Fruit fly (Drosophila melanogaster) whole organism, embryonic: Measurements from ENCODE around the gene Tsc1.
A peak's percentile ranks its signal among the peaks of the same experiment; 100 is the strongest.

ENCODE experiments used
- CG10431 ChIP-seq: fragments of 200-800 bp; sonication (Bioruptor generic); optimal IDR thresholded peaks from 3 replicates; lab custom pipeline; 2018; ENCODE audit warnings: missing biosample characterization, mild to moderate bottlenecking, missing genetic modification characterization
- CG10543 ChIP-seq: fragments of 200-800 bp; sonication (Bioruptor generic); optimal IDR thresholded peaks from 3 replicates; lab custom pipeline; 2017; ENCODE audit warnings: missing biosample characterization, mild to moderate bottlenecking, missing genetic modification characterization, moderate library complexity
- CG11560 ChIP-seq: fragments of 200-800 bp; sonication (Bioruptor generic); IDR thresholded peaks from 3 replicates; pipeline ENCODE4 v1.3.6; 2022; ENCODE audit warnings: missing biosample characterization, missing genetic modification characterization
- CG11723 ChIP-seq: fragments of 200-800 bp; sonication (Bioruptor generic); optimal IDR thresholded peaks from 2 replicates; lab custom pipeline; 2017; ENCODE audit warnings: missing biosample characterization, mild to moderate bottlenecking, missing genetic modification characterization
- CG12104 ChIP-seq: fragments of 200-800 bp; sonication (Bioruptor generic); optimal IDR thresholded peaks from 3 replicates; lab custom pipeline; 2016; ENCODE audit warnings: missing biosample characterization, missing genetic modification characterization
- CG12299 ChIP-seq: fragments of 200-800 bp; sonication (Bioruptor generic); optimal IDR thresholded peaks from 2 replicates; lab custom pipeline; 2018; ENCODE audit warnings: missing biosample characterization, mild to moderate bottlenecking, missing genetic modification characterization
- CG17359 ChIP-seq: fragments of 200-800 bp; sonication (Bioruptor generic); optimal IDR thresholded peaks from 3 replicates; lab custom pipeline; 2018; ENCODE audit warnings: missing biosample characterization, mild to moderate bottlenecking, missing genetic modification characterization, moderate library complexity
- CG18011 ChIP-seq: fragments of 200-800 bp; sonication (Bioruptor generic); optimal IDR thresholded peaks from 2 replicates; lab custom pipeline; 2017; ENCODE audit warnings: missing biosample characterization, missing genetic modification characterization, mild to moderate bottlenecking, moderate library complexity, missing genotype
- CG18476 ChIP-seq: fragments of 200-800 bp; sonication (Bioruptor generic); optimal IDR thresholded peaks from 2 replicates; lab custom pipeline; 2016; ENCODE audit warnings: missing biosample characterization, mild to moderate bottlenecking, missing genetic modification characterization
- CG2889 ChIP-seq: fragments of 200-800 bp; sonication (Bioruptor generic); IDR thresholded peaks from 3 replicates; pipeline ENCODE4 v1.3.6; 2022; ENCODE audit warnings: missing biosample characterization, missing genetic modification characterization
- CG31388 ChIP-seq: fragments of 200-800 bp; sonication (Bioruptor generic); optimal IDR thresholded peaks from 2 replicates; lab custom pipeline; 2016; ENCODE audit warnings: missing biosample characterization, missing genetic modification characterization
- CG34422 ChIP-seq: fragments of 200-800 bp; sonication (Bioruptor generic); IDR thresholded peaks from 3 replicates; pipeline ENCODE4 v1.3.6; 2022; ENCODE audit warnings: missing biosample characterization, missing genetic modification characterization
- CG3995 ChIP-seq: fragments of 200-800 bp; sonication (Bioruptor generic); optimal IDR thresholded peaks from 3 replicates; lab custom pipeline; 2016; ENCODE audit warnings: missing biosample characterization, missing genetic modification characterization
- CG4282 ChIP-seq: fragments of 200-800 bp; sonication (Bioruptor generic); optimal IDR thresholded peaks from 2 replicates; lab custom pipeline; 2016; ENCODE audit warnings: missing biosample characterization, missing genetic modification characterization
- CG5953 ChIP-seq: fragments of 200-800 bp; sonication (Bioruptor generic); IDR thresholded peaks from 2 replicates; pipeline ENCODE4 v1.3.6; 2022; ENCODE audit warnings: missing biosample characterization, missing genetic modification characterization
- CHES-1-like ChIP-seq: fragments of 200-800 bp; sonication (Bioruptor generic); optimal IDR thresholded peaks from 2 replicates; lab custom pipeline; 2016; ENCODE audit warnings: missing biosample characterization, missing genetic modification characterization
- Camta ChIP-seq: fragments of 200-800 bp; sonication (Bioruptor generic); optimal IDR thresholded peaks from 2 replicates; lab custom pipeline; 2016; ENCODE audit warnings: missing biosample characterization, missing genetic modification characterization
- Fer2 ChIP-seq: fragments of 200-800 bp; sonication (Bioruptor generic); optimal IDR thresholded peaks from 2 replicates; lab custom pipeline; 2018; ENCODE audit warnings: missing biosample characterization, mild to moderate bottlenecking, missing genetic modification characterization, moderate library complexity
- Gug ChIP-seq: fragments of 200-800 bp; sonication (Bioruptor generic); IDR thresholded peaks from 4 replicates; pipeline ENCODE4 v1.3.6; 2022; ENCODE audit warnings: missing biosample characterization, missing genetic modification characterization
- Hey ChIP-seq: fragments of 200-800 bp; sonication (Bioruptor generic); optimal IDR thresholded peaks from 3 replicates; lab custom pipeline; 2018; ENCODE audit warnings: missing biosample characterization, mild to moderate bottlenecking, missing genetic modification characterization
- Hr51 ChIP-seq, 2 experiments: fragments of 200-800 bp; sonication (Bioruptor generic); optimal IDR thresholded peaks; 2 replicates in 1 of 2; 3 replicates in 1 of 2; lab custom pipeline; 2016 to 2018; ENCODE audit warnings: missing biosample characterization in 2 of 2, missing genetic modification characterization in 2 of 2, mild to moderate bottlenecking in 1 of 2, moderate library complexity in 1 of 2
- Lim3 ChIP-seq: fragments of 200-800 bp; sonication (Bioruptor generic); IDR thresholded peaks from 2 replicates; pipeline ENCODE4 v1.3.6; 2022; ENCODE audit warnings: missing biosample characterization, missing genetic modification characterization
- Lpt ChIP-seq: fragments of >200 bp; optimal IDR thresholded peaks from 2 replicates; lab custom pipeline; 2018; ENCODE audit warnings: missing biosample characterization, missing genetic modification characterization
- Rx ChIP-seq: fragments of 200-800 bp; sonication (Bioruptor generic); IDR thresholded peaks from 2 replicates; pipeline ENCODE4 v1.3.6; 2022; ENCODE audit warnings: missing biosample characterization, missing genetic modification characterization
- Sry-β ChIP-seq: fragments of 200-800 bp; sonication (Bioruptor generic); optimal IDR thresholded peaks from 2 replicates; lab custom pipeline; 2018; ENCODE audit warnings: missing biosample characterization, mild to moderate bottlenecking, missing genetic modification characterization, moderate library complexity
- Ssrp ChIP-seq: fragments of 200-800 bp; sonication (Bioruptor generic); optimal IDR thresholded peaks from 2 replicates; lab custom pipeline; 2018; ENCODE audit warnings: missing biosample characterization, mild to moderate bottlenecking, missing genetic modification characterization, moderate library complexity
- Usf ChIP-seq: fragments of 200-800 bp; sonication (Bioruptor generic); optimal IDR thresholded peaks from 2 replicates; lab custom pipeline; 2017; ENCODE audit warnings: missing genotype, missing biosample characterization, missing genetic modification characterization
- ase ChIP-seq: fragments of 200-800 bp; sonication (Bioruptor generic); IDR thresholded peaks from 3 replicates; pipeline ENCODE4 v1.3.6; 2022; ENCODE audit warnings: missing biosample characterization, missing genetic modification characterization
- bbx ChIP-seq: fragments of 200-800 bp; sonication (Bioruptor generic); IDR thresholded peaks from 2 replicates; pipeline ENCODE4 v1.3.6; 2022; ENCODE audit warnings: missing biosample characterization, missing genetic modification characterization; ENCODE audit not compliant: partially characterized antibody
- br ChIP-seq: fragments of >200 bp; optimal IDR thresholded peaks from 2 replicates; lab custom pipeline; 2017
- crp ChIP-seq, 2 experiments: fragments of 200-800 bp; sonication (Bioruptor generic); optimal IDR thresholded peaks; 2 replicates in 1 of 2; 3 replicates in 1 of 2; lab custom pipeline; 2017; ENCODE audit warnings: missing biosample characterization in 2 of 2, missing genetic modification characterization in 2 of 2, mild to moderate bottlenecking in 1 of 2, moderate library complexity in 1 of 2
- da ChIP-seq: fragments of 200-800 bp; sonication (Bioruptor generic); optimal IDR thresholded peaks from 2 replicates; lab custom pipeline; 2016; ENCODE audit warnings: missing biosample characterization, missing genetic modification characterization
- dm ChIP-seq: fragments of 200-800 bp; sonication (Bioruptor generic); optimal IDR thresholded peaks from 3 replicates; lab custom pipeline; 2016; ENCODE audit warnings: missing biosample characterization, missing genetic modification characterization
- ftz-f1 ChIP-seq: fragments of 200-800 bp; sonication (Bioruptor generic); optimal IDR thresholded peaks from 2 replicates; lab custom pipeline; 2016; ENCODE audit warnings: missing biosample characterization, missing genetic modification characterization
- ham ChIP-seq: fragments of 200-800 bp; sonication (Bioruptor generic); IDR thresholded peaks from 2 replicates; pipeline ENCODE4 v1.3.6; 2022; ENCODE audit warnings: missing biosample characterization, missing genetic modification characterization
- her ChIP-seq: fragments of 200-800 bp; sonication (Bioruptor generic); optimal IDR thresholded peaks from 2 replicates; lab custom pipeline; 2016; ENCODE audit warnings: missing biosample characterization, missing genetic modification characterization
- kay ChIP-seq: fragments of 200-800 bp; sonication (Bioruptor generic); optimal IDR thresholded peaks from 2 replicates; lab custom pipeline; 2016; ENCODE audit warnings: missing biosample characterization, missing genetic modification characterization
- ken ChIP-seq: fragments of 200-800 bp; sonication (Bioruptor generic); IDR thresholded peaks from 3 replicates; pipeline ENCODE4 v1.3.6; 2022; ENCODE audit warnings: missing biosample characterization, missing genetic modification characterization
- maf-S ChIP-seq: fragments of 200-800 bp; sonication (Bioruptor generic); optimal IDR thresholded peaks from 2 replicates; lab custom pipeline; 2016; ENCODE audit warnings: missing biosample characterization, missing genetic modification characterization
- mld ChIP-seq: fragments of 200-800 bp; sonication (Bioruptor generic); IDR thresholded peaks from 3 replicates; pipeline ENCODE4 v1.3.6; 2022; ENCODE audit warnings: missing biosample characterization, missing genetic modification characterization; ENCODE audit not compliant: partially characterized antibody
- nerfin-1 ChIP-seq: fragments of 200-800 bp; sonication (Bioruptor generic); optimal IDR thresholded peaks from 3 replicates; lab custom pipeline; 2019; ENCODE audit warnings: missing biosample characterization, mild to moderate bottlenecking, missing genetic modification characterization, moderate library complexity
- nerfin-2 ChIP-seq: fragments of 200-800 bp; sonication (Bioruptor generic); IDR thresholded peaks from 2 replicates; pipeline ENCODE4 v1.3.6; 2022; ENCODE audit warnings: missing biosample characterization, missing genetic modification characterization; ENCODE audit not compliant: partially characterized antibody
- p53 ChIP-seq: fragments of 200-800 bp; sonication (Bioruptor generic); optimal IDR thresholded peaks from 2 replicates; lab custom pipeline; 2016; ENCODE audit warnings: missing biosample characterization, missing genetic modification characterization
- prd ChIP-seq, 3 experiments: fragments of >200 bp in 2 of 3; fragments of 200-800 bp in 1 of 3; sonication (Bioruptor generic) in 1 of 3; optimal IDR thresholded peaks in 2 of 3; IDR thresholded peaks in 1 of 3; 2 replicates in 2 of 3; 3 replicates in 1 of 3; pipeline versions ENCODE4 v1.3.6 to Lab custom; 2017 to 2022; ENCODE audit warnings: missing biosample characterization in 1 of 3, missing genetic modification characterization in 1 of 3
- pros ChIP-seq: fragments of 200-800 bp; sonication (Bioruptor generic); optimal IDR thresholded peaks from 3 replicates; lab custom pipeline; 2019; ENCODE audit warnings: missing biosample characterization, mild to moderate bottlenecking, missing genetic modification characterization, moderate library complexity
- scrt ChIP-seq: fragments of 200-800 bp; sonication (Bioruptor generic); optimal IDR thresholded peaks from 2 replicates; lab custom pipeline; 2018; ENCODE audit warnings: missing biosample characterization, mild to moderate bottlenecking, missing genetic modification characterization, moderate library complexity
- ttk ChIP-seq: fragments of 200-800 bp; sonication (Bioruptor generic); IDR thresholded peaks from 2 replicates; pipeline ENCODE4 v2.1.2; 2022; ENCODE audit warnings: missing biosample characterization, missing genetic modification characterization
- vnd ChIP-seq: fragments of 200-800 bp; sonication (Bioruptor generic); IDR thresholded peaks from 3 replicates; pipeline ENCODE4 v1.3.6; 2022; ENCODE audit warnings: missing biosample characterization, missing genetic modification characterization; ENCODE audit not compliant: partially characterized antibody
- z ChIP-seq: fragments of 200-800 bp; sonication (Bioruptor generic); IDR thresholded peaks from 3 replicates; pipeline ENCODE4 v1.3.6; 2022; ENCODE audit warnings: missing biosample characterization, missing genetic modification characterization

Tsc1 gene

DNA sequence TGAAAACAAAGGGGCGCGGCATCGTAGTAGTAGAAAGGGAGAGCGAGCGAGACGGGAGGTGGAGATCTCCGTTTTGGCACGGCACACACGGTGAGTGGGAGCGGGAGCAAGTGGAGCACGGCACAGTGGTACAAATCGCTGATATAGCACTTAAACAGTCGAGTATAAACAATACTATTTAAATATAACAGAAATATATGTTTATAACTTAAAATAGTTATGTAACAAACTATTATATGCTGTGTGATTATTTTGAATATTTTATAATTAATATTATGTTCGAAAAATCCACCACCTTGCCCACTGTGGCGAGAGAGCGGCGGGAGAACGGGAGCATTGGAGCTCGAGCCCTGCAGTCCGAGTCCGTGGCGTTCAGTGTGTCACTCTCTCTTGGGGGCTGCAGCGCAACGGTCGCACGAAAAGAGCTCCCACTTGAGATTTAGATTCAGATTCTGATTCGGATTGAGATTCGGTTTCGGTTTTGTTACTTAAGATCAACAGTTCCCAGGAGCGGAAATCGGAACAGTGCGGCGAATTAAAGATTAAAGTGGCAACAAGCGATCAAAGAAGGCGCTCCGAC lies 11.0 kb downstream of the Tsc1 start, which contains the start of gene Kal1 (continued):
- TF ChIP-seq CG11723 (GFP tag; lab: Kevin White, UChicago), result peak; percentile 91
- peak; percentile 80 for TF ChIP-seq CG12104
- peak; percentile 87 for TF ChIP-seq CG5953 (GFP tag; lab: Robert Waterston, UW)
- TF ChIP-seq Lpt (GFP tag; lab: Kevin White, UChicago), result no peak
- TF ChIP-seq CG10543 (GFP tag; lab: Kevin White, UChicago), result peak; percentile 66
- peak; percentile 62 for TF ChIP-seq kay (GFP tag; lab: Kevin White, UChicago)
- TF ChIP-seq ase, result peak; percentile 86
- peak in 1 of 2 experiments; percentile 52 for TF ChIP-seq crp (GFP tag; optimal IDR thresholded peaks at IDR 0.05; lab: Kevin White, UChicago)
- peak; percentile 78; the same call in 2 of the 3 replicates for TF ChIP-seq CG2889 (GFP tag; lab: Robert Waterston, UW)
- TF ChIP-seq CHES-1-like (GFP tag; lab: Kevin White, UChicago), result no peak
- TF ChIP-seq ken (GFP tag; lab: Robert Waterston, UW), result peak; percentile 90
- TF ChIP-seq z (GFP tag; lab: Robert Waterston, UW), result peak; percentile 60; the same call in 2 of the 3 replicates
- TF ChIP-seq nerfin-2, result no peak
- no peak for TF ChIP-seq ftz-f1
- no peak for TF ChIP-seq bbx (GFP tag; lab: Robert Waterston, UW)
- TF ChIP-seq mld, result no peak
- no peak for TF ChIP-seq ham (GFP tag; lab: Robert Waterston, UW)
- peak; percentile 85 for TF ChIP-seq Rx (GFP tag; lab: Robert Waterston, UW)
- peak; percentile 70; the same call in 2 of the 4 replicates for TF ChIP-seq Gug (GFP tag; lab: Robert Waterston, UW)
- no peak for TF ChIP-seq her
- TF ChIP-seq Ssrp (tag; lab: Kevin White, UChicago), result peak; percentile 92
- peak; percentile 96 for TF ChIP-seq CG17359 (tag; lab: Kevin White, UChicago)
- TF ChIP-seq CG34422 (GFP tag; lab: Robert Waterston, UW), result peak; percentile 90
- no peak for TF ChIP-seq CG4282 (GFP tag; lab: Kevin White, UChicago)
- TF ChIP-seq Sry-β (GFP tag; lab: Kevin White, UChicago), result peak; percentile 54
- TF ChIP-seq nerfin-1, result peak; percentile 91
- TF ChIP-seq Camta (GFP tag; lab: Kevin White, UChicago), result peak; percentile 39
- peak; percentile 55 for TF ChIP-seq CG18011 (GFP tag; lab: Kevin White, UChicago)
- peak; percentile 74 for TF ChIP-seq Usf (GFP tag; lab: Kevin White, UChicago)
- TF ChIP-seq CG3995 (GFP tag; lab: Kevin White, UChicago), result peak; percentile 25
- TF ChIP-seq CG11560 (tag; lab: Robert Waterston, UW), result peak; percentile 72; the same call in 2 of the 3 replicates
- TF ChIP-seq da (GFP tag; lab: Kevin White, UChicago), result no peak
- peak; percentile 47; the same call in 2 of the 3 replicates for TF ChIP-seq vnd (GFP tag; lab: Robert Waterston, UW)
- peak; percentile 90 for TF ChIP-seq ttk
- TF ChIP-seq dm (GFP tag; lab: Kevin White, UChicago), result no peak
- TF ChIP-seq maf-S, result no peak
- TF ChIP-seq CG12299 (tag; lab: Kevin White, UChicago), result peak; percentile 89
- no peak for TF ChIP-seq prd (optimal IDR thresholded peaks at IDR 0.05; lab: Kevin White, UChicago)
- TF ChIP-seq prd (GFP tag; IDR thresholded peaks at IDR 0.05; lab: Robert Waterston, UW), result peak; percentile 91
- peak; percentile 82 for TF ChIP-seq scrt
- TF ChIP-seq CG10431 (GFP tag; lab: Kevin White, UChicago), result peak; percentile 87
- peak; percentile 17 to 96 for TF ChIP-seq Hr51 (GFP tag; optimal IDR thresholded peaks at IDR 0.05; lab: Kevin White, UChicago)
- peak; percentile 62 for TF ChIP-seq Lim3 (GFP tag; lab: Robert Waterston, UW)
- no peak for TF ChIP-seq Hey (tag; lab: Kevin White, UChicago)
- TF ChIP-seq CG18476, result peak; percentile 65
- TF ChIP-seq pros (GFP tag; lab: Kevin White, UChicago), result no peak
- no peak for TF ChIP-seq p53 (GFP tag; lab: Kevin White, UChicago)
- TF ChIP-seq Fer2 (tag; lab: Kevin White, UChicago), result peak; percentile 49
- TF ChIP-seq CG31388 (GFP tag; lab: Kevin White, UChicago), result peak; percentile 58
- no peak for TF ChIP-seq br (lab: Kevin White, UChicago)
